Worm (Caenorhabditis elegans): ENCODE measurements around the gene scl-5.

scl-5 gene

DNA sequence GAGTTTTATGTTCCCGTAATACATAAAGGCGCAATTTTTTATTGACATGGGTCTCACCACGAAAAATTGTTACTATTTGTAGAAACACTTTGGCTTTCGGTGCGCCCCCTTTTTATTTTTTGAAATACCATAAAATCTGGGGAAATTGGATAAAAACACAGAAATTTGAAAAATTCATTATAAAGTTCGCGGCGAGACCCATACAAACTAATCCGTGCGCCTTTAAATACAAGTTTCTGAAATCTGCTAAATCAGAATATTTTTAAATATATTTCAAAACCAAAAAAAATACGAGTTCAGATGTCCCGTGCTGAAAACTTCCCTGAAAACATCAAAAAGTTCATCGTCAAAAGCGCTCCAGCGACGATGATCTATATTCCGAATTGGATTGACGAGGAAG lies 43.5 kb downstream of the scl-5 start, which contains the start of gene B0564.2:
TSS of gene B0564.2 (plus strand) at position 301 of the 400 bp plus-strand sequence.
- TF ChIP-seq unc-62 (GFP tag; optimal IDR thresholded peaks at IDR 0.05) (no peak), nhr-76 (tag; optimal IDR thresholded peaks at IDR 0.05) (no peak), bed-3 (GFP tag; optimal IDR thresholded peaks at IDR 0.05) (no peak), drap-1 (GFP tag; optimal IDR thresholded peaks at IDR 0.05) (no peak), ceh-83 (GFP tag; optimal IDR thresholded peaks at IDR 0.05) (no peak), lsy-2 (tag; optimal IDR thresholded peaks at IDR 0.05) (no peak), lin-32 (GFP tag; optimal IDR thresholded peaks at IDR 0.05) (no peak), nhr-12 (tag; optimal IDR thresholded peaks at IDR 0.05) (no peak), ztf-11 (tag; optimal IDR thresholded peaks at IDR 0.05) (no peak), mls-2 (tag; optimal IDR thresholded peaks at IDR 0.05) (no peak), unc-39 (tag; optimal IDR thresholded peaks at IDR 0.05) (no peak), sptf-1 (tag; optimal IDR thresholded peaks at IDR 0.05) (no peak), nhr-237 (tag; optimal IDR thresholded peaks at IDR 0.05) (no peak), mep-1 (tag; optimal IDR thresholded peaks at IDR 0.05) (no peak), elt-1 (tag; optimal IDR thresholded peaks at IDR 0.05; ENCODE audit: borderline replicate concordance, insufficient read depth) (no peak), M03D4.4 (tag; optimal IDR thresholded peaks at IDR 0.05) (no peak), mab-5 (tag; optimal IDR thresholded peaks at IDR 0.05) (no peak)

DNA sequence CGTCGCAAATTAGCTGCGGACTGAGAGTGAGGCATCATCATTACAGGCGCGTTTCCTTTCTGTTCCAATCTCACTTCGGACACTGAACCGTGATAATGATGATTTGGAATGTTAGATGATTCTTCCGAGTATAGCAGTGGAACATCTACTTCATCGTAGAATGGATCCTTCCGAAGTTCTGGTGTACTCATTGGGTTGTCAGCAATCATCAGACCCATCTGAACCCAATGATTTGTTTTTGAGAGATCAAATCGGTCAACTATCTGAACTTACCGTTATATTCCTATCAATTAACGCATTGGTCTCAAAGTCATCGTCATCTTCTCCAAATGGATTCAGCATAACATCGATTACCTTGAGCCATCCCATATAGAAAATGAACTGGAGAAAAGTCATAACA lies 44.6 kb downstream of the scl-5 start:
- TF ChIP-seq ceh-43 (GFP tag; optimal IDR thresholded peaks at IDR 0.05) (no peak), unc-62 (GFP tag; optimal IDR thresholded peaks at IDR 0.05) (no peak), nhr-237 (tag; optimal IDR thresholded peaks at IDR 0.05) (no peak), zip-8 (tag; optimal IDR thresholded peaks at IDR 0.05) (no peak), hlh-1 (tag; optimal IDR thresholded peaks at IDR 0.05) (no peak)

DNA sequence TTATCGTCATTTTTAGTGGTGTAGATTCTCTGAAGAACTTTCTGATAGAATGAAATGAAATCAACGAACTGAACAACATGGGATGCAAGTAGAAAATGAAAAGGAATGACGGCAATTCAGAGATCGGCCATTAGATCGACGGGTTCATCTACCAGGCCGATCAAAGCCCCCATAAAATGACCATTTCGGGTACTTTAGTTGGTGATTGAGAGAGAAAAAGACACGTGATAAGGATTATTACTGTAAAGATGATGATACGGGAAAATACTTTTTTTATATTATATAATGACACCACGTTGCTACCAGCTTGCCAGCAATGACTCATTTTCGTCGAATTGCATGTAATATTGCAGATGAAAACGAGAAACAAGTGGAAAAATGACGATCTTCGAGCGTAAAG lies 45.9 kb downstream of the scl-5 start, which contains the start of gene best-1:
TSS of gene best-1 (minus strand) at position 29 of the 400 bp plus-strand sequence.
- TF ChIP-seq hlh-1 (tag; optimal IDR thresholded peaks at IDR 0.05): no peak
- TF ChIP-seq drap-1 (GFP tag; optimal IDR thresholded peaks at IDR 0.05): no peak
- no peak for TF ChIP-seq lin-13 (tag; optimal IDR thresholded peaks at IDR 0.05)
- no peak for TF ChIP-seq nhr-28 (tag; optimal IDR thresholded peaks at IDR 0.05)
- TF ChIP-seq unc-39 (tag; optimal IDR thresholded peaks at IDR 0.05): no peak
- TF ChIP-seq ztf-11 (tag; optimal IDR thresholded peaks at IDR 0.05): no peak
- no peak for TF ChIP-seq zip-8 (tag; optimal IDR thresholded peaks at IDR 0.05)
- no peak for TF ChIP-seq ceh-39 (tag; optimal IDR thresholded peaks at IDR 0.05)
- no peak for TF ChIP-seq ceh-43 (GFP tag; optimal IDR thresholded peaks at IDR 0.05)
- TF ChIP-seq ces-1 (GFP tag; optimal IDR thresholded peaks at IDR 0.05): no peak
- TF ChIP-seq elt-1 (tag; optimal IDR thresholded peaks at IDR 0.05; ENCODE audit: borderline replicate concordance, insufficient read depth): no peak
- TF ChIP-seq lin-32 (GFP tag; optimal IDR thresholded peaks at IDR 0.05): no peak
- TF ChIP-seq mep-1 (tag; optimal IDR thresholded peaks at IDR 0.05): no peak
- TF ChIP-seq unc-62 (GFP tag; optimal IDR thresholded peaks at IDR 0.05): no peak
- TF ChIP-seq sem-2 (GFP tag; optimal IDR thresholded peaks at IDR 0.05): no peak
- no peak for TF ChIP-seq snpc-4 (tag; optimal IDR thresholded peaks at IDR 0.05)

DNA sequence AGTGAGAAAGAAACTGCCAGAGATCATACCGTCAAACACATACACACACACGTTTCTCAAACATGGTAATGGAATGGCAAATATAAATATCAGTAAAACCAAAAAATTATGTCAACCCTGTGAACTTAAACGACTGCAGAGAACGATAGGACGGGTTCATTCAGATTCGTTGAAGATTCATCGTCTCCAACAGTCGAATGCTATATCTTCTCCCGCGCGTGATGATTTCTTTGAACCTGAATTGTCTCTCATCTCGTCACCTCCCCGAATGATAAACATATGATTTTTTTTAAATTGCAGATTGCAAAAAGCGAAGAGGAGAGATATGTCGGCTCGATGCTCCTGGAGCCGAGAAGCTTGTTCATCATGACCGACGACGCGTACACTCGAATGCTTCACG lies 47.1 kb downstream of the scl-5 start:
- TF ChIP-seq bed-3 (GFP tag; optimal IDR thresholded peaks at IDR 0.05) (no peak), blmp-1 (tag; optimal IDR thresholded peaks at IDR 0.05) (no peak), ztf-11 (tag; optimal IDR thresholded peaks at IDR 0.05) (no peak), lin-13 (tag; optimal IDR thresholded peaks at IDR 0.05) (no peak), nhr-2 (tag; optimal IDR thresholded peaks at IDR 0.05) (no peak), elt-3 (tag; optimal IDR thresholded peaks at IDR 0.05) (no peak), hlh-1 (tag; optimal IDR thresholded peaks at IDR 0.05) (no peak), ham-2 (GFP tag; optimal IDR thresholded peaks at IDR 0.05) (no peak), sptf-1 (tag; optimal IDR thresholded peaks at IDR 0.05) (no peak), elt-1 (tag; optimal IDR thresholded peaks at IDR 0.05; ENCODE audit: borderline replicate concordance, insufficient read depth) (no peak), nhr-76 (tag; optimal IDR thresholded peaks at IDR 0.05) (no peak), nhr-237 (tag; optimal IDR thresholded peaks at IDR 0.05) (no peak)

DNA sequence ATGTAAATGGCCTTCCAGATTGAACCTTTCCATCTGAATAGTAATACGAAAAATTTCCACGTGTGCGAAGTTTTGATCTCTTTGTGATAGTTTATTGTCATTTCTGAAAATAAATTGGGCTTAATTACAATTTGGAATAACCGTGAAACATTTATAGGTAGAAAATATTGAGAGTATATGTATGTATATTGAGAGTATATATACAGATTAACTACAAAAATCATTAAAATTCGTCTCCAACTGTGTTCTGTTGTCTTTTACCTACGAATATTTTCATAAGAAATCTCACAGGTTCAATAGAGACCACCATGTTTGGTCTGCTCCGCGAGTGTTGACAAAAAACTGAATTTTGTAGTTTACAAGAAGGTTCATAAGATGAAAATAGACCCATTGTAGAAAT lies 49.2 kb downstream of the scl-5 start, which contains the start of gene best-2:
TSS of gene best-2 (minus strand) at position 101 of the 400 bp plus-strand sequence.
- TF ChIP-seq flh-1 (GFP tag; optimal IDR thresholded peaks at IDR 0.05) (no peak), unc-62 (GFP tag; optimal IDR thresholded peaks at IDR 0.05) (no peak), sem-2 (GFP tag; optimal IDR thresholded peaks at IDR 0.05) (no peak), unc-120 (tag; optimal IDR thresholded peaks at IDR 0.05; ENCODE audit: poor library complexity, severe bottlenecking) (no peak), ceh-43 (GFP tag; optimal IDR thresholded peaks at IDR 0.05) (no peak), lin-13 (tag; optimal IDR thresholded peaks at IDR 0.05) (no peak), mls-2 (tag; optimal IDR thresholded peaks at IDR 0.05) (no peak), ceh-83 (GFP tag; optimal IDR thresholded peaks at IDR 0.05) (no peak), nhr-2 (tag; optimal IDR thresholded peaks at IDR 0.05) (no peak), pha-4 (tag; optimal IDR thresholded peaks at IDR 0.05) (no peak), nhr-237 (tag; optimal IDR thresholded peaks at IDR 0.05) (no peak), nhr-12 (tag; optimal IDR thresholded peaks at IDR 0.05) (no peak), tbx-8 (GFP tag; optimal IDR thresholded peaks at IDR 0.05) (no peak), ceh-39 (tag; optimal IDR thresholded peaks at IDR 0.05) (no peak), nhr-28 (tag; optimal IDR thresholded peaks at IDR 0.05) (no peak), blmp-1 (tag; optimal IDR thresholded peaks at IDR 0.05) (no peak), bed-3 (GFP tag; optimal IDR thresholded peaks at IDR 0.05) (no peak), cnd-1 (tag; optimal IDR thresholded peaks at IDR 0.05) (no peak)
